Fruit fly (Drosophila melanogaster) whole organism, wandering third instar larva: ENCODE measurements around the gene CG7298.

ENCODE experiments used
- Abd-B ChIP-seq: fragments of >200 bp; optimal IDR thresholded peaks from 2 replicates; lab custom pipeline; 2017; ENCODE audit warnings: missing biosample characterization, missing genetic modification characterization
- CG32264 ChIP-seq: fragments of 200-800 bp; sonication (Bioruptor generic); optimal IDR thresholded peaks from 2 replicates; lab custom pipeline; 2016; ENCODE audit warnings: missing biosample characterization, missing genetic modification characterization
- CG9705 ChIP-seq: fragments of 200-800 bp; sonication (Bioruptor generic); optimal IDR thresholded peaks from 2 replicates; lab custom pipeline; 2018; ENCODE audit warnings: missing biosample characterization, mild to moderate bottlenecking, missing genetic modification characterization
- CrebA ChIP-seq: fragments of 200-800 bp; sonication (Bioruptor generic); optimal IDR thresholded peaks from 2 replicates; lab custom pipeline; 2016; ENCODE audit warnings: missing biosample characterization, mild to moderate bottlenecking, missing genetic modification characterization, borderline replicate concordance
- Dfd ChIP-seq: fragments of >200 bp; optimal IDR thresholded peaks from 2 replicates; lab custom pipeline; 2017; ENCODE audit warnings: missing biosample characterization, missing genetic modification characterization
- Dif ChIP-seq: fragments of 200-275, 200-300 bp; sonication (Bioruptor generic); optimal IDR thresholded peaks from 2 replicates; lab custom pipeline; 2018; ENCODE audit warnings: missing biosample characterization, missing genetic modification characterization; ENCODE audit not compliant: partially characterized antibody
- GATAd ChIP-seq: sonication (Bioruptor generic); optimal IDR thresholded peaks from 2 replicates; lab custom pipeline; 2016; ENCODE audit warnings: missing biosample characterization, missing genetic modification characterization
- HLH106 ChIP-seq: fragments of 200-800 bp; optimal IDR thresholded peaks from 3 replicates; lab custom pipeline; 2019; ENCODE audit warnings: missing biosample characterization, mild to moderate bottlenecking, missing genetic modification characterization, moderate library complexity
- Hnf4 ChIP-seq: fragments of 200-800 bp; sonication (Bioruptor generic); optimal IDR thresholded peaks from 2 replicates; lab custom pipeline; 2016; ENCODE audit warnings: missing biosample characterization, mild to moderate bottlenecking, missing genetic modification characterization
- Hr78 ChIP-seq: fragments of >200 bp; optimal IDR thresholded peaks from 2 replicates; lab custom pipeline; 2017; ENCODE audit warnings: missing biosample characterization, missing genetic modification characterization
- Hr83 ChIP-seq: fragments of 200-300 bp; sonication (Bioruptor generic); optimal IDR thresholded peaks from 2 replicates; lab custom pipeline; 2016; ENCODE audit warnings: missing biosample characterization, mild to moderate bottlenecking, missing genetic modification characterization, moderate library complexity; ENCODE audit not compliant: poor library complexity, severe bottlenecking
- Jra ChIP-seq: sonication (Bioruptor generic); optimal IDR thresholded peaks from 2 replicates; lab custom pipeline; 2016; ENCODE audit warnings: missing biosample characterization, missing genetic modification characterization
- Mio ChIP-seq: sonication (Bioruptor generic); optimal IDR thresholded peaks from 2 replicates; lab custom pipeline; 2016; ENCODE audit warnings: missing biosample characterization, missing genetic modification characterization
- Myc ChIP-seq: fragments of >200 bp; optimal IDR thresholded peaks from 2 replicates; lab custom pipeline; 2017
- N ChIP-seq: fragments of >200 bp; optimal IDR thresholded peaks from 2 replicates; lab custom pipeline; 2018; ENCODE audit warnings: missing biosample characterization, missing external identifiers, missing genetic modification characterization
- OdsH ChIP-seq: fragments of 200-800 bp; sonication (Bioruptor generic); optimal IDR thresholded peaks from 2 replicates; lab custom pipeline; 2016; ENCODE audit warnings: missing biosample characterization, mild to moderate bottlenecking, missing genetic modification characterization
- Rel ChIP-seq, 2 experiments: fragments of 200-800 bp; sonication (Bioruptor generic) in 1 of 2; optimal IDR thresholded peaks; 2 replicates in 1 of 2; 3 replicates in 1 of 2; lab custom pipeline; 2016 to 2019; ENCODE audit warnings: mild to moderate bottlenecking in 2 of 2, missing biosample characterization in 2 of 2, missing genetic modification characterization in 2 of 2, moderate library complexity in 1 of 2
- Sp1 ChIP-seq: fragments of 200-800 bp; sonication (Bioruptor generic); optimal IDR thresholded peaks from 3 replicates; lab custom pipeline; 2019; ENCODE audit warnings: missing biosample characterization, mild to moderate bottlenecking, missing genetic modification characterization, moderate library complexity
- Vsx2 ChIP-seq: fragments of 200-300, 225-300 bp; sonication (Bioruptor generic); optimal IDR thresholded peaks from 2 replicates; lab custom pipeline; 2018; ENCODE audit warnings: missing biosample characterization, missing genetic modification characterization; ENCODE audit not compliant: partially characterized antibody
- br ChIP-seq: fragments of 200-800 bp; sonication (Bioruptor generic); optimal IDR thresholded peaks from 2 replicates; lab custom pipeline; 2016; ENCODE audit warnings: missing biosample characterization, missing genetic modification characterization
- brk ChIP-seq: fragments of 200-800 bp; sonication (Bioruptor generic); optimal IDR thresholded peaks from 2 replicates; lab custom pipeline; 2016; ENCODE audit warnings: missing biosample characterization, mild to moderate bottlenecking, missing genetic modification characterization
- dl ChIP-seq, 2 experiments: fragments of 175-275, 200-275 bp in 1 of 2; fragments of 200-275 bp in 1 of 2; sonication (Bioruptor generic); optimal IDR thresholded peaks; lab custom pipeline; 2018; ENCODE audit warnings: mild to moderate bottlenecking in 2 of 2, missing biosample characterization in 2 of 2, missing genetic modification characterization in 2 of 2, moderate library complexity in 2 of 2; ENCODE audit not compliant: partially characterized antibody in 2 of 2, insufficient read depth in 1 of 2
- dmrt93B ChIP-seq: fragments of 200-800 bp; sonication (Bioruptor generic); optimal IDR thresholded peaks from 2 replicates; lab custom pipeline; 2018; ENCODE audit warnings: missing biosample characterization, mild to moderate bottlenecking, missing genetic modification characterization
- dsf ChIP-seq: sonication (Bioruptor generic); optimal IDR thresholded peaks from 2 replicates; lab custom pipeline; 2016; ENCODE audit warnings: missing biosample characterization, missing genetic modification characterization, borderline replicate concordance
- ey ChIP-seq: fragments of 200-800 bp; sonication (Bioruptor generic); optimal IDR thresholded peaks from 2 replicates; lab custom pipeline; 2016; ENCODE audit warnings: missing biosample characterization, missing genetic modification characterization
- foxo ChIP-seq, 2 experiments: fragments of 200-800 bp; sonication (Bioruptor generic); optimal IDR thresholded peaks; 2 replicates in 1 of 2; 3 replicates in 1 of 2; lab custom pipeline; 2016 to 2017; ENCODE audit warnings: missing biosample characterization in 2 of 2, missing genetic modification characterization in 2 of 2
- fru ChIP-seq: fragments of 200-800 bp; sonication (Bioruptor generic); optimal IDR thresholded peaks from 3 replicates; lab custom pipeline; 2016; ENCODE audit warnings: missing biosample characterization, mild to moderate bottlenecking, missing genetic modification characterization
- h ChIP-seq: fragments of 200-800 bp; sonication (Bioruptor generic); optimal IDR thresholded peaks from 3 replicates; lab custom pipeline; 2016; ENCODE audit warnings: missing biosample characterization, mild to moderate bottlenecking, missing genetic modification characterization
- jim ChIP-seq: fragments of 175-275, 200-325 bp; sonication (Bioruptor generic); optimal IDR thresholded peaks from 2 replicates; lab custom pipeline; 2016; ENCODE audit warnings: missing biosample characterization, mild to moderate bottlenecking, missing genetic modification characterization
- lola ChIP-seq: fragments of >200 bp; optimal IDR thresholded peaks from 2 replicates; lab custom pipeline; 2017; ENCODE audit warnings: missing biosample characterization, missing genetic modification characterization
- pan ChIP-seq: fragments of >200 bp; optimal IDR thresholded peaks from 2 replicates; lab custom pipeline; 2017
- psq ChIP-seq: fragments of 200-800 bp; sonication (Bioruptor generic); optimal IDR thresholded peaks from 3 replicates; lab custom pipeline; 2017; ENCODE audit warnings: missing biosample characterization, mild to moderate bottlenecking, missing genetic modification characterization, moderate library complexity
- rgr ChIP-seq: fragments of 200-800 bp; sonication (Bioruptor generic); optimal IDR thresholded peaks from 3 replicates; lab custom pipeline; 2016; ENCODE audit warnings: missing biosample characterization, mild to moderate bottlenecking, missing genetic modification characterization
- sage ChIP-seq: fragments of 200-800 bp; sonication (Bioruptor generic); optimal IDR thresholded peaks from 2 replicates; lab custom pipeline; 2016; ENCODE audit warnings: missing biosample characterization, mild to moderate bottlenecking, missing genetic modification characterization
- sv ChIP-seq: fragments of 200-800 bp; sonication (Bioruptor generic); optimal IDR thresholded peaks from 3 replicates; lab custom pipeline; 2016; ENCODE audit warnings: missing biosample characterization, missing genetic modification characterization
- tai ChIP-seq: sonication (Bioruptor generic); optimal IDR thresholded peaks from 2 replicates; lab custom pipeline; 2016; ENCODE audit warnings: missing biosample characterization, missing genetic modification characterization
- usp ChIP-seq: fragments of >200 bp; optimal IDR thresholded peaks from 2 replicates; lab custom pipeline; 2017; ENCODE audit warnings: missing biosample characterization, missing genetic modification characterization
- woc ChIP-seq: sonication (Bioruptor generic); optimal IDR thresholded peaks from 2 replicates; lab custom pipeline; 2016; ENCODE audit warnings: missing biosample characterization, mild to moderate bottlenecking, missing genetic modification characterization

The CG7298 gene

dm6 chr3L:20201538-20201937 lies 1.9 kb downstream of the CG7298 start, which contains the start of gene obst-F:
obst-F (minus strand) TSS chr3L:20201638.
- TF ChIP-seq Abd-B (GFP tag; lab: Kevin White, UChicago) = no peak
- TF ChIP-seq Myc = no peak
- no peak for TF ChIP-seq HLH106 (tag; lab: Kevin White, UChicago)
- no peak for TF ChIP-seq dl (GFP tag; optimal IDR thresholded peaks at IDR 0.05; lab: Kevin White, UChicago; ENCODE audit: insufficient read depth in 1 of 2, partially characterized antibody in 2 of 2)
- no peak for TF ChIP-seq dmrt93B (GFP tag; lab: Kevin White, UChicago)
- TF ChIP-seq br (GFP tag; lab: Kevin White, UChicago) = no peak
- TF ChIP-seq Hnf4 (GFP tag; lab: Kevin White, UChicago) = no peak
- TF ChIP-seq CG9705 (GFP tag; lab: Kevin White, UChicago) = no peak
- no peak for TF ChIP-seq rgr (GFP tag; lab: Kevin White, UChicago)
- no peak for TF ChIP-seq OdsH (GFP tag; lab: Kevin White, UChicago)
- no peak for TF ChIP-seq tai (GFP tag; lab: Kevin White, UChicago)
- TF ChIP-seq Hr83 (GFP tag; lab: Kevin White, UChicago) = no peak
- TF ChIP-seq Sp1 (GFP tag; lab: Kevin White, UChicago) = no peak
- no peak for TF ChIP-seq CG32264 (GFP tag; lab: Kevin White, UChicago)
- no peak for TF ChIP-seq foxo (GFP tag; optimal IDR thresholded peaks at IDR 0.05; lab: Kevin White, UChicago)
- no peak for TF ChIP-seq Rel (GFP tag; optimal IDR thresholded peaks at IDR 0.05; lab: Kevin White, UChicago)
- TF ChIP-seq Rel (tag; optimal IDR thresholded peaks at IDR 0.05; lab: Kevin White, UChicago) = no peak

dm6 chr3L:20199569-20200247 lies 3.8 kb downstream of the CG7298 start, which contains the start of gene CG42833:
CG42833 (plus strand) TSS chr3L:20200093.
- peak; percentile 51 for TF ChIP-seq Myc
- TF ChIP-seq CrebA (GFP tag; lab: Kevin White, UChicago) = peak; percentile 3
- no peak for TF ChIP-seq br (GFP tag; lab: Kevin White, UChicago)
- no peak for TF ChIP-seq N
- TF ChIP-seq Abd-B (GFP tag; lab: Kevin White, UChicago) = no peak
- peak; percentile 26 for TF ChIP-seq brk (GFP tag; lab: Kevin White, UChicago)
- no peak for TF ChIP-seq ey (GFP tag; lab: Kevin White, UChicago)
- no peak for TF ChIP-seq jim (GFP tag; lab: Kevin White, UChicago)
- TF ChIP-seq sage = peak; percentile 36
- TF ChIP-seq, all 38 proteins: peak for 4

- TF ChIP-seq dl (GFP tag; optimal IDR thresholded peaks at IDR 0.05; lab: Kevin White, UChicago; ENCODE audit: insufficient read depth in 1 of 2, partially characterized antibody in 2 of 2) (peak in 1 of 2 experiments; percentile 15), usp (GFP tag; lab: Kevin White, UChicago) (no peak), Jra (GFP tag; lab: Kevin White, UChicago) (no peak), Abd-B (GFP tag; lab: Kevin White, UChicago) (no peak), ey (GFP tag; lab: Kevin White, UChicago) (no peak), Hr78 (GFP tag; lab: Kevin White, UChicago) (no peak), lola (GFP tag; lab: Kevin White, UChicago) (no peak), br (GFP tag; lab: Kevin White, UChicago) (peak; percentile 11), GATAd (GFP tag; lab: Kevin White, UChicago) (no peak), h (GFP tag; lab: Kevin White, UChicago) (peak; percentile 58), jim (GFP tag; lab: Kevin White, UChicago) (no peak), foxo (GFP tag; optimal IDR thresholded peaks at IDR 0.05; lab: Kevin White, UChicago) (no peak), pan (no peak), Hr83 (GFP tag; lab: Kevin White, UChicago) (no peak), N (no peak), Mio (GFP tag; lab: Kevin White, UChicago) (no peak), Rel (GFP tag; optimal IDR thresholded peaks at IDR 0.05; lab: Kevin White, UChicago) (no peak), Rel (tag; optimal IDR thresholded peaks at IDR 0.05; lab: Kevin White, UChicago) (peak; percentile 5), Dfd (GFP tag; lab: Kevin White, UChicago) (no peak), Hnf4 (GFP tag; lab: Kevin White, UChicago) (no peak), HLH106 (tag; lab: Kevin White, UChicago) (no peak), tai (GFP tag; lab: Kevin White, UChicago) (no peak), CG9705 (GFP tag; lab: Kevin White, UChicago) (no peak), fru (GFP tag; lab: Kevin White, UChicago) (peak; percentile 18), brk (GFP tag; lab: Kevin White, UChicago) (no peak), sv (GFP tag; lab: Kevin White, UChicago) (no peak), Vsx2 (GFP tag; lab: Kevin White, UChicago) (peak; percentile 6), sage (no peak), Myc (no peak), Sp1 (GFP tag; lab: Kevin White, UChicago) (peak; percentile 24), rgr (GFP tag; lab: Kevin White, UChicago) (no peak), woc (GFP tag; lab: Kevin White, UChicago) (no peak), psq (GFP tag; lab: Kevin White, UChicago) (no peak), dmrt93B (GFP tag; lab: Kevin White, UChicago) (no peak), OdsH (GFP tag; lab: Kevin White, UChicago) (no peak), CrebA (GFP tag; lab: Kevin White, UChicago) (no peak), Dif (GFP tag; lab: Kevin White, UChicago) (peak; percentile 72), dsf (no peak), CG32264 (GFP tag; lab: Kevin White, UChicago) (no peak)
Measured at dm6 chr3L:20198138-20198559, 5.3 kb downstream of the CG7298 start, which contains the start of gene CG42674. CG42674 (minus strand) TSS chr3L:20198317.
